Worm (Caenorhabditis elegans): ENCODE measurements around the gene Y50D4A.4.

DNA sequence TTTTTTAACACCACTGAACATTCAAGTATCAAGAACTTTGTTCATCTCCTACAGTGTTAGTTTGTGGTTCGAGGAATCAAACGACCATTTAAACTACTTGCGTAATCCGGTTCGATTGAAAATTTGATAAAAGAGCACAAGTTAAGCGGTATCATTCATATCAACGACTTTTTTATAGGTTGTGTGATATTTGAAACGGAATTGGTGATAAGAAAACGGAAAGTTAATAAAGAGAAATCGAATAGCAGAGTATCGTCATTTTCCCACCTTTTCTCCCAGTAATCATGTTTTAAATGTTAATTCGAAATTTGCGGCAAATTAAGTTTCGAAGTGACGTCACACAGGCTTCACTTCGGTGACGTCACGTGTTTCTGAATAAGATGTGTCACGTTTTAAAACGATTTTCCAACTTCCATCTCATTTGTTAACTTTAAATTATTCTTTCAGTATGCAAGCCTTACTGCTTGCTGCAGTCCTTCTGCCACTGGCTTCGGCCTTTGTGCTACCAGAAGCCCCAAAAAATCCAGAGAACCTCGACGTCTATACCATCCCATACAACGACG lies 19.6 kb downstream of the Y50D4A.4 start, which contains the start of gene T21H3.1:
- no peak for TF ChIP-seq fkh-10 (GFP tag; optimal IDR thresholded peaks at IDR 0.05)
- TF ChIP-seq pha-2 (tag; optimal IDR thresholded peaks at IDR 0.05), result no peak
